Worm (Caenorhabditis elegans) whole organism, young adult: ENCODE measurements around the gene slc-17.7.

Source experiments
- bed-2 ChIP-seq: fragments of 200-800 bp; sonication (Bioruptor generic); IDR thresholded peaks from 2 replicates; pipeline ENCODE4 v1.3.6; 2022; ENCODE audit warnings: missing genetic modification reagents, missing genetic modification characterization, missing compliant biosample characterization
- sdz-38 ChIP-seq: sonication (generic microtip); optimal IDR thresholded peaks from 2 replicates; lab custom pipeline; 2016; ENCODE audit warnings: missing genotype, missing genetic modification characterization, missing compliant biosample characterization

DNA sequence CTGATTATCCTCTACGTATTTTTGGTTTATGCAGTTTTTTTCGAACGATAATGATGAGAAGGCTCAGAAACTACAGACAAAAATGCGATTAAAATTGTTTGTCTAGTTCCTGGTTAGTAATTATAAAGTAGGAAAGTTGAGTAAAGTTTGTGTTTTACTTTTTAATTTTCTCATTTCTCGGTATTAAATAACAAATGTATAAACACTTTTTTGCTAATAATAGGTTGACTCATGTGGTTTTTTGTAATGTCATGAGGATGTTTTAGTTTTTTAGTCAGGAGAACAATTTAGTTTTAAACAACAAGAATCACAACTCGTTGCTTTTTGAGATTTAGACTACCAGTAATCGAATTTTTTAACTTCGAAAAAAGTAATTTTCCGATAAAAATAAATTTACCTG is 6.3 kb upstream of the slc-17.7 start:
- TF ChIP-seq bed-2 (GFP tag; lab: Robert Waterston, UW) (no peak), sdz-38 (tag; lab: Kevin White, UChicago) (no peak)
